Fruit fly (Drosophila melanogaster): ENCODE data around the gene pdgy.

DNA sequence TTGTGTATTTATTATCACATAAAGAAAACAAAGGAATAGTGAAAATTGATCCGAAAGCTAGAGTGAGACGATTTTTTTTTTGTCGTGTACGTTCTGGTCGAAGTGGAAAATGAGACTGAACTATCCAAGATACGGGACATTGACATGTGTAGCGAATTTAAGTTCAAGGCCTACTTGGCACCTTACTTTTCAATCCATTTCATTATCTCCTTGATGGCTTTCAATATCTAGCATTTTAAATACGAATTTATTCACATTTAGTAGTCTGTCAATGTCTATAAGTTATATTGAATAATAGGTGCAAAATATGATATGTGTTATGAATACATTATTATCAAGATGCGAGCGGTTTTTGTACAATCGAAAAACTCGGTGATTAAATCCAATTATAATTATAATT lies 24.5 kb downstream of the pdgy start, which contains the start of gene CG32591:
- no peak for TF ChIP-seq esn (GFP tag; optimal IDR thresholded peaks at IDR 0.05)
- no peak for TF ChIP-seq CG6163 (GFP tag; IDR thresholded peaks at IDR 0.05)
- TF ChIP-seq fd85E (GFP tag; optimal IDR thresholded peaks at IDR 0.05) = no peak
- TF ChIP-seq CG3032 (tag; optimal IDR thresholded peaks at IDR 0.05) = no peak
